Worm (Caenorhabditis elegans) whole organism, late embryonic: ENCODE data around the gene pigt-1.

Source experiments
- ama-1 ChIP-seq: fragments of 150-350 bp; optimal IDR thresholded peaks from 2 replicates; lab custom pipeline; 2014
- ceh-9 ChIP-seq: sonication (generic microtip); optimal IDR thresholded peaks from 2 replicates; lab custom pipeline; 2016; ENCODE audit warnings: mild to moderate bottlenecking, missing genetic modification characterization, inconsistent platforms, missing compliant biosample characterization
- nhr-11 ChIP-seq: fragments of 150-350 bp; optimal IDR thresholded peaks from 2 replicates; lab custom pipeline; 2014; ENCODE audit warnings: missing biosample characterization, missing genetic modification characterization
- sdc-2 ChIP-seq: sonication (generic microtip); optimal IDR thresholded peaks from 2 replicates; lab custom pipeline; 2016; ENCODE audit warnings: missing genotype, missing genetic modification characterization, missing compliant biosample characterization
- sox-4 ChIP-seq: sonication (generic microtip); optimal IDR thresholded peaks from 2 replicates; lab custom pipeline; 2017; ENCODE audit warnings: mild to moderate bottlenecking, missing genetic modification characterization, inconsistent platforms, missing compliant biosample characterization
- ztf-16 ChIP-seq: sonication (generic microtip); optimal IDR thresholded peaks from 2 replicates; lab custom pipeline; 2017; ENCODE audit warnings: missing genetic modification characterization, missing compliant biosample characterization

- no peak for TF ChIP-seq sox-4
- no peak for TF ChIP-seq nhr-11 (tag; lab: Kevin White, UChicago)
- TF ChIP-seq ama-1 (lab: Kevin White, UChicago): no peak
- no peak for TF ChIP-seq ztf-16 (tag; lab: Kevin White, UChicago)
- no peak for TF ChIP-seq ceh-9 (tag; lab: Kevin White, UChicago)
- TF ChIP-seq sdc-2: no peak
Measured at ce11 chrV:10915922-10916321, 42.7 kb downstream of the pigt-1 start.
